Worm (Caenorhabditis elegans) whole organism, late embryonic: Measurements from ENCODE around the gene srg-13.

Source experiments
- C38D4.7 ChIP-seq: fragments of 200-800 bp; sonication (Bioruptor generic); optimal IDR thresholded peaks from 2 replicates; lab custom pipeline; 2018; ENCODE audit warnings: mild to moderate bottlenecking, missing genetic modification characterization, moderate library complexity, missing compliant biosample characterization
- F13H6.1 ChIP-seq: sonication (generic microtip); optimal IDR thresholded peaks from 2 replicates; lab custom pipeline; 2016; ENCODE audit warnings: missing genetic modification characterization, missing compliant biosample characterization
- T23F11.4 ChIP-seq: fragments of 200-800 bp; sonication (Bioruptor generic); optimal IDR thresholded peaks from 2 replicates; lab custom pipeline; 2018; ENCODE audit warnings: mild to moderate bottlenecking, missing genetic modification characterization, missing compliant biosample characterization
- Y22D7AL.16 ChIP-seq: sonication (generic microtip); optimal IDR thresholded peaks from 2 replicates; lab custom pipeline; 2016; ENCODE audit warnings: missing genetic modification characterization, missing compliant biosample characterization
- ahr-1 ChIP-seq: sonication (generic microtip); optimal IDR thresholded peaks from 2 replicates; lab custom pipeline; 2016; ENCODE audit warnings: missing genetic modification characterization, missing compliant biosample characterization
- ceh-18 ChIP-seq: sonication (generic microtip); optimal IDR thresholded peaks from 2 replicates; lab custom pipeline; 2016; ENCODE audit warnings: missing genetic modification characterization, missing compliant biosample characterization
- ceh-2 ChIP-seq: sonication (generic microtip); optimal IDR thresholded peaks from 2 replicates; lab custom pipeline; 2016; ENCODE audit warnings: missing genotype, missing genetic modification characterization, missing compliant biosample characterization
- ceh-22 ChIP-seq: sonication (generic microtip); optimal IDR thresholded peaks from 2 replicates; lab custom pipeline; 2017; ENCODE audit warnings: missing biosample characterization, missing genetic modification characterization
- ceh-30 ChIP-seq: fragments of 150-350 bp; optimal IDR thresholded peaks from 2 replicates; lab custom pipeline; 2014; ENCODE audit warnings: missing biosample characterization, missing genetic modification characterization
- ceh-31 ChIP-seq: sonication (generic microtip); optimal IDR thresholded peaks from 2 replicates; lab custom pipeline; 2016; ENCODE audit warnings: missing genetic modification characterization, missing compliant biosample characterization
- ceh-48 ChIP-seq: sonication (generic microtip); optimal IDR thresholded peaks from 2 replicates; lab custom pipeline; 2016; ENCODE audit warnings: missing genetic modification characterization, inconsistent platforms, missing compliant biosample characterization
- ceh-6 ChIP-seq: fragments of 200-800 bp; sonication (Bioruptor generic); optimal IDR thresholded peaks from 2 replicates; lab custom pipeline; 2018; ENCODE audit warnings: mild to moderate bottlenecking, missing genetic modification characterization, missing compliant biosample characterization
- ceh-9 ChIP-seq: sonication (generic microtip); optimal IDR thresholded peaks from 2 replicates; lab custom pipeline; 2016; ENCODE audit warnings: mild to moderate bottlenecking, missing genetic modification characterization, inconsistent platforms, missing compliant biosample characterization
- che-1 ChIP-seq: sonication (generic microtip); optimal IDR thresholded peaks from 2 replicates; lab custom pipeline; 2016; ENCODE audit warnings: mild to moderate bottlenecking, missing genetic modification characterization, missing compliant biosample characterization
- elt-2 ChIP-seq: sonication (generic microtip); optimal IDR thresholded peaks from 2 replicates; lab custom pipeline; 2016; ENCODE audit warnings: missing genetic modification reagents, missing genetic modification characterization, missing compliant biosample characterization
- elt-4 ChIP-seq: sonication (generic microtip); optimal IDR thresholded peaks from 2 replicates; lab custom pipeline; 2016; ENCODE audit warnings: missing genetic modification characterization, missing compliant biosample characterization
- ets-4 ChIP-seq: sonication (generic microtip); optimal IDR thresholded peaks from 2 replicates; lab custom pipeline; 2016; ENCODE audit warnings: missing genetic modification characterization, missing compliant biosample characterization
- eyg-1 ChIP-seq: sonication (generic microtip); optimal IDR thresholded peaks from 2 replicates; lab custom pipeline; 2016; ENCODE audit warnings: missing genotype, missing genetic modification characterization, missing compliant biosample characterization
- fax-1 ChIP-seq: sonication (generic microtip); optimal IDR thresholded peaks from 2 replicates; lab custom pipeline; 2016; ENCODE audit warnings: missing genotype, missing genetic modification characterization, missing compliant biosample characterization
- fkh-6 ChIP-seq: sonication (generic microtip); optimal IDR thresholded peaks from 2 replicates; lab custom pipeline; 2016; ENCODE audit warnings: missing genetic modification characterization, missing compliant biosample characterization
- gmeb-2 ChIP-seq: sonication (generic microtip); optimal IDR thresholded peaks from 2 replicates; lab custom pipeline; 2016; ENCODE audit warnings: missing genetic modification characterization, inconsistent platforms, missing compliant biosample characterization
- hlh-30 ChIP-seq: sonication (generic microtip); optimal IDR thresholded peaks from 2 replicates; lab custom pipeline; 2017; ENCODE audit warnings: antibody characterized with exemption, missing genetic modification characterization, missing compliant biosample characterization; ENCODE audit not compliant: insufficient read depth
- hlh-6 ChIP-seq: sonication (generic microtip); optimal IDR thresholded peaks from 2 replicates; lab custom pipeline; 2016; ENCODE audit warnings: missing genotype, missing genetic modification characterization, missing compliant biosample characterization
- hlh-8 ChIP-seq: sonication (generic microtip); optimal IDR thresholded peaks from 2 replicates; lab custom pipeline; 2016; ENCODE audit warnings: missing genotype, missing genetic modification characterization, missing compliant biosample characterization
- lim-6 ChIP-seq: sonication (generic microtip); optimal IDR thresholded peaks from 2 replicates; lab custom pipeline; 2016; ENCODE audit warnings: missing genetic modification characterization, missing compliant biosample characterization
- lin-11 ChIP-seq: fragments of 200-800 bp; sonication (Bioruptor generic); optimal IDR thresholded peaks from 2 replicates; lab custom pipeline; 2018; ENCODE audit warnings: mild to moderate bottlenecking, missing genetic modification characterization, missing compliant biosample characterization
- madf-2 ChIP-seq: sonication (generic microtip); optimal IDR thresholded peaks from 2 replicates; lab custom pipeline; 2017; ENCODE audit warnings: missing genetic modification characterization, missing compliant biosample characterization
- nfya-1 ChIP-seq: sonication (generic microtip); optimal IDR thresholded peaks from 2 replicates; lab custom pipeline; 2017; ENCODE audit warnings: missing genetic modification characterization, mild to moderate bottlenecking, missing compliant biosample characterization, antibody characterized with exemption, moderate library complexity
- nhr-232 ChIP-seq: sonication (generic microtip); optimal IDR thresholded peaks from 2 replicates; lab custom pipeline; 2016; ENCODE audit warnings: missing genetic modification characterization, missing compliant biosample characterization
- odd-2 ChIP-seq: sonication (generic microtip); optimal IDR thresholded peaks from 2 replicates; lab custom pipeline; 2017; ENCODE audit warnings: antibody characterized with exemption, mild to moderate bottlenecking, missing genetic modification characterization, missing compliant biosample characterization
- pag-3 ChIP-seq: sonication (generic microtip); optimal IDR thresholded peaks from 2 replicates; lab custom pipeline; 2016; ENCODE audit warnings: missing compliant biosample characterization, missing genetic modification characterization, borderline replicate concordance
- pat-9 ChIP-seq: fragments of 200-800 bp; sonication (Bioruptor generic); optimal IDR thresholded peaks from 2 replicates; lab custom pipeline; 2018; ENCODE audit warnings: mild to moderate bottlenecking, missing genetic modification characterization, moderate library complexity, missing compliant biosample characterization
- pha-2 ChIP-seq: sonication (generic microtip); optimal IDR thresholded peaks from 2 replicates; lab custom pipeline; 2017; ENCODE audit warnings: mild to moderate bottlenecking, missing genetic modification characterization, missing compliant biosample characterization
- pha-4 ChIP-seq: fragments of 150-350 bp; optimal IDR thresholded peaks from 2 replicates; lab custom pipeline; 2018; ENCODE audit warnings: missing biosample characterization, missing genetic modification reagents, missing genetic modification characterization
- pqm-1 ChIP-seq: sonication (generic microtip); optimal IDR thresholded peaks from 2 replicates; lab custom pipeline; 2016; ENCODE audit warnings: missing genetic modification characterization, missing compliant biosample characterization
- ref-2 ChIP-seq: sonication (generic microtip); optimal IDR thresholded peaks from 2 replicates; lab custom pipeline; 2016; ENCODE audit warnings: missing genetic modification characterization, missing compliant biosample characterization
- rnt-1 ChIP-seq: sonication (generic microtip); optimal IDR thresholded peaks from 2 replicates; lab custom pipeline; 2016; ENCODE audit warnings: missing genetic modification characterization, missing compliant biosample characterization
- sox-2 ChIP-seq: fragments of 200-800 bp; sonication (Bioruptor generic); IDR thresholded peaks from 2 replicates; pipeline ENCODE4 v1.3.6; 2022; ENCODE audit warnings: missing genetic modification reagents, missing genetic modification characterization, missing compliant biosample characterization
- syd-9 ChIP-seq: sonication (generic microtip); optimal IDR thresholded peaks from 2 replicates; lab custom pipeline; 2016; ENCODE audit warnings: mild to moderate bottlenecking, missing genetic modification characterization, moderate library complexity, missing compliant biosample characterization
- tbx-7 ChIP-seq: sonication (generic microtip); optimal IDR thresholded peaks from 2 replicates; lab custom pipeline; 2016; ENCODE audit warnings: missing genotype, missing genetic modification characterization, missing compliant biosample characterization
- ttx-3 ChIP-seq: sonication (generic microtip); optimal IDR thresholded peaks from 2 replicates; lab custom pipeline; 2016; ENCODE audit warnings: missing genetic modification reagents, missing genetic modification characterization, missing compliant biosample characterization
- unc-3 ChIP-seq, 2 experiments: fragments of 200-800 bp in 1 of 2; sonication (Bioruptor generic) in 1 of 2; sonication (generic microtip) in 1 of 2; conservative IDR thresholded peaks in 1 of 2; optimal IDR thresholded peaks in 1 of 2; 2 replicates each; pipeline versions ENCODE4 v1.3.6 to Lab custom; 2016 to 2022; ENCODE audit warnings: missing compliant biosample characterization in 2 of 2, missing genetic modification characterization in 2 of 2, missing genetic modification reagents in 1 of 2
- unc-42 ChIP-seq: sonication (generic microtip); optimal IDR thresholded peaks from 2 replicates; lab custom pipeline; 2016; ENCODE audit warnings: missing genotype, missing genetic modification characterization, missing compliant biosample characterization
- unc-86 ChIP-seq: sonication (generic microtip); optimal IDR thresholded peaks from 2 replicates; lab custom pipeline; 2016; ENCODE audit warnings: missing genetic modification characterization, missing compliant biosample characterization

The srg-13 gene

DNA sequence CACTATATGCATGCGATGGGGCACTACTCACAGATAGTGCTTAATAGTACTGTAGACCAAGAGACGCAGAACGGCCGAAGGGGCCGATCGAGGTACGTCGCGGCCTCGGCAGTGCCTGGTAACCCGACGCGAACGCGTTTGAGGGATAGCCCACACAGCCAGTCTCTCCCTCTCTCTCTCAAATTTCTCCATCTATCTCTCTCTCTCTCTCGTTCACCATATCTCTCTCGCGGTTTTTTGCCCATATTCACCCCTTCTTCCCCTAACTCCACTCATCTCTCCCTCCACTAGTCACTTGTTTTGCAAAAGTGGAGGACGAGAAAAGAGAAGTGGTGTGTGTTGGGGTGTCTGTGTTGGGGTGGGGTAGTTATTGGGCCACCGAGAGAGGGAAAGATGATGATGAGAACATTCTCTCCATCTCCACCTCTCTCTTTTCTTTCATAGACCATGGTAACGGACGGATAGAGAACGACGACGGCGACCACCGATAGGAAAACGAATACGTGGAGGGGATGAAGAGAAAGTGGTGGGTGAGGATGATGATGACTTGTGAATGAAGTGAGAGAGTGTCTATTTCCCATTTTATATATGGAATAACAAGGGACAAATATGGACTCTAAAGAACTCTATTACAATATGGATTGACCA is 5.2 kb upstream of the srg-13 start (continued):
- TF ChIP-seq che-1 (tag; lab: Kevin White, UChicago) (peak; percentile 40), tbx-7 (no peak), rnt-1 (tag; lab: Kevin White, UChicago) (peak; percentile 36), fkh-6 (tag; lab: Kevin White, UChicago) (no peak), syd-9 (peak; percentile 34), ceh-6 (peak; percentile 49), hlh-30 (tag; lab: Kevin White, UChicago) (peak; percentile 60), ahr-1 (tag; lab: Kevin White, UChicago) (no peak), unc-86 (tag; lab: Kevin White, UChicago) (no peak), unc-42 (tag; lab: Kevin White, UChicago) (peak; percentile 20), ceh-9 (tag; lab: Kevin White, UChicago) (no peak), nfya-1 (peak; percentile 79), ref-2 (peak; percentile 63), nhr-232 (tag; lab: Kevin White, UChicago) (no peak), T23F11.4 (GFP tag; lab: Kevin White, UChicago) (peak; percentile 99), hlh-8 (tag; lab: Kevin White, UChicago) (peak; percentile 29), Y22D7AL.16 (tag; lab: Kevin White, UChicago) (no peak), madf-2 (tag; lab: Kevin White, UChicago) (no peak), lin-11 (tag; lab: Kevin White, UChicago) (no peak), ceh-30 (tag; lab: Kevin White, UChicago) (peak; percentile 38), gmeb-2 (tag; lab: Kevin White, UChicago) (no peak), ets-4 (tag; lab: Kevin White, UChicago) (peak; percentile 27), pha-4 (tag; lab: Kevin White, UChicago) (no peak), pat-9 (tag; lab: Kevin White, UChicago) (no peak), fax-1 (tag; lab: Kevin White, UChicago) (no peak), ceh-2 (peak; percentile 41), F13H6.1 (no peak), pha-2 (tag; lab: Kevin White, UChicago) (no peak), odd-2 (no peak), ceh-18 (no peak), ttx-3 (tag; lab: Kevin White, UChicago) (no peak), ceh-31 (tag; lab: Kevin White, UChicago) (peak; percentile 70), eyg-1 (tag; lab: Kevin White, UChicago) (peak; percentile 8), lim-6 (no peak), elt-2 (tag; lab: Kevin White, UChicago) (peak; percentile 33), ceh-22 (tag; lab: Kevin White, UChicago) (no peak), ceh-48 (no peak), pqm-1 (tag; lab: Kevin White, UChicago) (no peak), sox-2 (no peak; the same call in 1 of the 2 replicates), pag-3 (no peak), C38D4.7 (GFP tag; lab: Kevin White, UChicago) (no peak), hlh-6 (peak; percentile 81), elt-4 (tag; lab: Kevin White, UChicago) (no peak), unc-3 (GFP tag; conservative IDR thresholded peaks at IDR 0.05; lab: Robert Waterston, UW) (no peak), unc-3 (tag; optimal IDR thresholded peaks at IDR 0.05; lab: Kevin White, UChicago) (no peak)
